Fruit fly (Drosophila melanogaster): ENCODE measurements around the gene CG11168.

DNA sequence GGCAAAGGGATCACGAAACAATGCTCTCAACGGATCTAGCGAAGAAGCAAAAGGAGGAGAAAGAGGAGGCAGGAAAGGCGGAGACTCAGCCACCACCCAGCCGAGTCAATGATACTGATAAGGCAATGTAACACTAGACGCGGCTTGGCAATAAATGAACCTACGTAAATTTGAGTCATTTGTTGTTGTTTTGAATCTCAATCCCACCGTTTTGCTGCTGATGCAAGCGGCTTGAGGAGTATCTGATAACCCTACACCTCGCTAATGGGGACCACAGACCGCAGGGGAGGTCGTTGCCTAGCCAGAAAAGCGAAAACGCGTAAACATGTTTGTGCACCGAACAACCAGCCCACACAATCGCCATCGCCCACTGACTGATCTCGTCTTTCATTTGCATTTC lies 39.3 kb upstream of the CG11168 start:
- TF ChIP-seq insv (optimal IDR thresholded peaks at IDR 0.05) (no peak), Myc (optimal IDR thresholded peaks at IDR 0.05) (no peak), h (optimal IDR thresholded peaks at IDR 0.05) (no peak), psq (optimal IDR thresholded peaks at IDR 0.05) (no peak), ttk (optimal IDR thresholded peaks at IDR 0.05) (no peak)

Measured in Kc167 (cell line).